Worm (Caenorhabditis elegans) whole organism, young adult: ENCODE measurements around the gene mrpl-48.

ENCODE experiments used
- B0019.2 ChIP-seq: fragments of 200-800 bp; sonication (Bioruptor generic); conservative IDR thresholded peaks from 2 replicates; pipeline ENCODE4 v1.3.6; 2022; ENCODE audit warnings: missing genetic modification reagents, missing genetic modification characterization, missing compliant biosample characterization
- B0336.3 ChIP-seq: fragments of 200-800 bp; sonication (Bioruptor generic); IDR thresholded peaks from 2 replicates; pipeline ENCODE4 v1.3.6; 2022; ENCODE audit warnings: missing genetic modification characterization, missing compliant biosample characterization
- C06A6.2 ChIP-seq: fragments of 200-800 bp; sonication (Bioruptor generic); conservative IDR thresholded peaks from 2 replicates; pipeline ENCODE4 v1.3.6; 2022; ENCODE audit warnings: missing genetic modification characterization, missing compliant biosample characterization
- D2030.7 ChIP-seq: fragments of 200-800 bp; sonication (Bioruptor generic); IDR thresholded peaks from 2 replicates; pipeline ENCODE4 v1.3.6; 2022; ENCODE audit warnings: missing genetic modification reagents, missing genetic modification characterization, missing compliant biosample characterization
- F33H1.4 ChIP-seq: fragments of 200-800 bp; sonication (Bioruptor generic); IDR thresholded peaks from 2 replicates; pipeline ENCODE4 v1.3.6; 2022; ENCODE audit warnings: missing genetic modification reagents, missing genetic modification characterization, missing compliant biosample characterization
- F49E8.2 ChIP-seq: sonication (generic microtip); optimal IDR thresholded peaks from 3 replicates; lab custom pipeline; 2017; ENCODE audit warnings: missing genetic modification characterization, mild to moderate bottlenecking, missing compliant biosample characterization, antibody characterized with exemption, moderate library complexity; ENCODE audit not compliant: insufficient read depth
- F52B5.7 ChIP-seq: sonication (generic microtip); optimal IDR thresholded peaks from 2 replicates; lab custom pipeline; 2016; ENCODE audit warnings: mild to moderate bottlenecking, missing genetic modification characterization, missing compliant biosample characterization
- K11D2.4 ChIP-seq: fragments of 200-800 bp; sonication (Bioruptor generic); IDR thresholded peaks from 2 replicates; pipeline ENCODE4 v1.3.6; 2022; ENCODE audit warnings: missing genetic modification reagents, missing genetic modification characterization, missing compliant biosample characterization
- K12H6.12 ChIP-seq: fragments of 200-800 bp; sonication (Bioruptor generic); optimal IDR thresholded peaks from 2 replicates; lab custom pipeline; 2018; ENCODE audit warnings: mild to moderate bottlenecking, missing genetic modification characterization, missing compliant biosample characterization
- ZK185.1 ChIP-seq: sonication (generic microtip); optimal IDR thresholded peaks from 2 replicates; lab custom pipeline; 2016; ENCODE audit warnings: mild to moderate bottlenecking, missing genetic modification characterization, missing compliant biosample characterization; ENCODE audit not compliant: poor library complexity, severe bottlenecking
- atf-7 ChIP-seq: sonication (generic microtip); optimal IDR thresholded peaks from 2 replicates; lab custom pipeline; 2017; ENCODE audit warnings: mild to moderate bottlenecking, missing genetic modification characterization, missing compliant biosample characterization
- attf-3 ChIP-seq: fragments of 200-800 bp; sonication (Bioruptor generic); conservative IDR thresholded peaks from 2 replicates; pipeline ENCODE4 v1.3.6; 2022; ENCODE audit warnings: missing genetic modification reagents, missing genetic modification characterization, missing compliant biosample characterization
- ceh-27 ChIP-seq: fragments of 200-800 bp; sonication (Bioruptor generic); optimal IDR thresholded peaks from 2 replicates; lab custom pipeline; 2018; ENCODE audit warnings: mild to moderate bottlenecking, missing genetic modification characterization, moderate library complexity, missing compliant biosample characterization
- ceh-91 ChIP-seq: fragments of 200-800 bp; sonication (Bioruptor generic); IDR thresholded peaks from 2 replicates; pipeline ENCODE4 v1.3.6; 2022; ENCODE audit warnings: missing genetic modification reagents, missing genetic modification characterization, missing compliant biosample characterization
- efl-1 ChIP-seq: fragments of 150-350 bp; optimal IDR thresholded peaks from 2 replicates; lab custom pipeline; 2014; ENCODE audit warnings: missing biosample characterization, missing genetic modification reagents, missing genetic modification characterization
- ekl-4 ChIP-seq: fragments of 200-800 bp; sonication (Bioruptor generic); IDR thresholded peaks from 2 replicates; pipeline ENCODE4 v1.3.6; 2022; ENCODE audit warnings: missing genetic modification reagents, missing genetic modification characterization, missing compliant biosample characterization
- gei-17 ChIP-seq: fragments of 200-800 bp; sonication (Bioruptor generic); optimal IDR thresholded peaks from 2 replicates; lab custom pipeline; 2018; ENCODE audit warnings: mild to moderate bottlenecking, missing genetic modification characterization, missing compliant biosample characterization
- him-1 ChIP-seq: sonication (generic microtip); optimal IDR thresholded peaks from 2 replicates; lab custom pipeline; 2016; ENCODE audit warnings: missing genotype, missing genetic modification reagents, missing genetic modification characterization, missing compliant biosample characterization
- hmg-1.2 ChIP-seq: fragments of 200-800 bp; sonication (Bioruptor generic); IDR thresholded peaks from 2 replicates; pipeline ENCODE4 v1.3.6; 2022; ENCODE audit warnings: missing genetic modification reagents, missing genetic modification characterization, missing compliant biosample characterization
- hmg-20 ChIP-seq: fragments of 200-800 bp; sonication (Bioruptor generic); IDR thresholded peaks from 2 replicates; pipeline ENCODE4 v1.3.6; 2022; ENCODE audit warnings: missing genetic modification reagents, missing genetic modification characterization, missing compliant biosample characterization
- hsf-1 ChIP-seq: fragments of 200-800 bp; sonication (Bioruptor generic); IDR thresholded peaks from 2 replicates; pipeline ENCODE4 v1.3.6; 2022; ENCODE audit warnings: missing genetic modification reagents, missing genetic modification characterization, missing compliant biosample characterization
- let-607 ChIP-seq, 2 experiments: fragments of 200-800 bp in 1 of 2; sonication (Bioruptor generic) in 1 of 2; sonication (generic microtip) in 1 of 2; optimal IDR thresholded peaks; 2 replicates each; lab custom pipeline; 2016 to 2018; ENCODE audit warnings: mild to moderate bottlenecking in 2 of 2, missing compliant biosample characterization in 2 of 2, missing genetic modification characterization in 2 of 2, moderate library complexity in 2 of 2, missing genotype in 1 of 2
- lin-40 ChIP-seq: sonication (generic microtip); optimal IDR thresholded peaks from 2 replicates; lab custom pipeline; 2016; ENCODE audit warnings: missing genetic modification characterization, mild to moderate bottlenecking, missing compliant biosample characterization, missing genotype, missing genetic modification reagents
- lsl-1 ChIP-seq: fragments of 200-800 bp; sonication (Bioruptor generic); optimal IDR thresholded peaks from 2 replicates; lab custom pipeline; 2018; ENCODE audit warnings: mild to moderate bottlenecking, missing genetic modification characterization, moderate library complexity, missing compliant biosample characterization
- madf-10 ChIP-seq: sonication (generic microtip); optimal IDR thresholded peaks from 2 replicates; lab custom pipeline; 2016; ENCODE audit warnings: mild to moderate bottlenecking, missing genetic modification characterization, missing compliant biosample characterization
- madf-6 ChIP-seq: fragments of 200-800 bp; sonication (Bioruptor generic); IDR thresholded peaks from 2 replicates; pipeline ENCODE4 v1.3.6; 2022; ENCODE audit warnings: missing genetic modification reagents, missing genetic modification characterization, missing compliant biosample characterization
- madf-8 ChIP-seq: fragments of 200-800 bp; sonication (Bioruptor generic); conservative IDR thresholded peaks from 2 replicates; pipeline ENCODE4 v1.3.6; 2022; ENCODE audit warnings: missing genetic modification reagents, missing genetic modification characterization, missing compliant biosample characterization
- mcd-1 ChIP-seq: fragments of 200-800 bp; sonication (Bioruptor generic); IDR thresholded peaks from 2 replicates; pipeline ENCODE4 v1.3.6; 2022; ENCODE audit warnings: missing genetic modification reagents, missing genetic modification characterization, missing compliant biosample characterization
- mel-28 ChIP-seq: sonication (generic microtip); optimal IDR thresholded peaks from 2 replicates; lab custom pipeline; 2016; ENCODE audit warnings: borderline replicate concordance, mild to moderate bottlenecking, missing genetic modification characterization, missing compliant biosample characterization
- nfyb-1 ChIP-seq: fragments of 200-800 bp; sonication (Bioruptor generic); IDR thresholded peaks from 2 replicates; pipeline ENCODE4 v1.3.6; 2022; ENCODE audit warnings: missing genetic modification reagents, missing genetic modification characterization, missing compliant biosample characterization
- nhr-179 ChIP-seq: sonication (generic microtip); optimal IDR thresholded peaks from 2 replicates; lab custom pipeline; 2016; ENCODE audit warnings: mild to moderate bottlenecking, missing genetic modification characterization, missing compliant biosample characterization
- nhr-80 ChIP-seq: sonication (generic microtip); optimal IDR thresholded peaks from 2 replicates; lab custom pipeline; 2016; ENCODE audit warnings: missing genetic modification characterization, missing compliant biosample characterization
- nhr-90 ChIP-seq: sonication (generic microtip); optimal IDR thresholded peaks from 2 replicates; lab custom pipeline; 2016; ENCODE audit warnings: missing genotype, mild to moderate bottlenecking, missing genetic modification characterization, missing compliant biosample characterization
- rpc-1 ChIP-seq, 2 experiments: fragments of 150-350 bp in 1 of 2; sonication (generic microtip) in 1 of 2; optimal IDR thresholded peaks; 2 replicates each; lab custom pipeline; 2014 to 2018; ENCODE audit warnings: missing biosample characterization in 1 of 2, missing genetic modification characterization in 1 of 2, missing genetic modification reagents in 1 of 2, missing genotype in 1 of 2
- snpc-1.1 ChIP-seq: sonication (generic microtip); optimal IDR thresholded peaks from 2 replicates; lab custom pipeline; 2017; ENCODE audit warnings: missing genetic modification characterization, mild to moderate bottlenecking, missing compliant biosample characterization, antibody characterized with exemption, moderate library complexity, missing genotype, missing genetic modification reagents; ENCODE audit not compliant: insufficient read depth
- tbx-9 ChIP-seq: sonication (generic microtip); optimal IDR thresholded peaks from 2 replicates; lab custom pipeline; 2016; ENCODE audit warnings: borderline replicate concordance, missing genetic modification characterization, inconsistent platforms, missing compliant biosample characterization
- xnd-1 ChIP-seq: sonication (generic microtip); optimal IDR thresholded peaks from 2 replicates; lab custom pipeline; 2016; ENCODE audit warnings: missing genotype, missing genetic modification reagents, missing genetic modification characterization, missing compliant biosample characterization
- zfh-2 ChIP-seq: fragments of 200-800 bp; sonication (Bioruptor generic); conservative IDR thresholded peaks from 2 replicates; pipeline ENCODE4 v1.3.6; 2022; ENCODE audit warnings: missing genetic modification reagents, missing genetic modification characterization, missing compliant biosample characterization
- ztf-26 ChIP-seq: sonication (generic microtip); optimal IDR thresholded peaks from 2 replicates; lab custom pipeline; 2017; ENCODE audit warnings: missing genetic modification characterization, missing compliant biosample characterization

mrpl-48 gene

DNA sequence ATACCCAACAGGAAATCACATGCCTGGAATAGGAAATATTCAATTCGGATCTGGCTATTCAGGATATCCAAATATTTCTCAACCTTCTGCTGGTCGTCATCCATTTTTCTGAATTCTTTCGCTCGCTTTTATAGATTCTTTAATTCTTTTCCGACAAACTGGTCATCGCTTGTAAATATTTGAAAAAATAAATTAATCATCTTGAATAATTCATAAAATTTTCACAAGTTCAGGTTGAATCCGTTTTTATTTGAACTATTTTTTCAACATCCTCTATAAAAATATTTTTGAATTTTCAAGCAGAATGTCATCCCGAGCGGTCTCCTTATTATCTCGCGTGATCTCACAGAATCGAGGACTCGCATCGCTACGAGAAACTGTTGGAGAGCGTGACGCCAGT lies at the start of gene mrpl-48:
Gene mrpl-48 (plus strand): TSS at position 301 of the 400 bp plus-strand sequence.
- TF ChIP-seq D2030.7 (GFP tag; lab: Robert Waterston, UW) (peak; percentile 24; the same call in 1 of the 2 replicates), B0336.3 (GFP tag; lab: Robert Waterston, UW) (peak; percentile 53; the same call in 1 of the 2 replicates), madf-8 (no peak), atf-7 (no peak), ztf-26 (tag; lab: Kevin White, UChicago) (no peak), madf-6 (GFP tag; lab: Robert Waterston, UW) (no peak), attf-3 (GFP tag; lab: Robert Waterston, UW) (no peak), B0019.2 (GFP tag; lab: Robert Waterston, UW) (no peak), hmg-20 (GFP tag; lab: Robert Waterston, UW) (no peak), mcd-1 (GFP tag; lab: Robert Waterston, UW) (no peak), snpc-1.1 (no peak), let-607 (tag; optimal IDR thresholded peaks at IDR 0.05; lab: Kevin White, UChicago) (no peak)

DNA sequence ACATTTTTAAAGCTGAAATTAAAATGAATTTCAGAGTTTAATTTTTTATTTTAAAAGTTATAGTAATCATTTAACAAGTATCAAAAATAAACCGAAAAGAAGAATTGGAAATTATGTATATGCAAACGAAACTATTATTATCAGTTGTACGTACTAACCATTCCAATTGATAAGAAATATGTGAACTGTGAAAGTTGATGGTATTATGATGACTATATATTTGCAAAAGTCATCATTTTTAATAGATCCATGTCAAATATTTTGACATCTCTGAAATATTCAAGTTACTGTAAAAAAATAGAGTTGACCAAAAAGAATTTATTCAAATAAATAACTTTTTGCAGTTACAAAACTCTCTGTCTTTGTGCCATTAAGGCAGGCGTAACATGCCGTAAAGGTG lies 45.5 kb upstream of the mrpl-48 start, which contains the start of gene ugt-48:
Gene ugt-48 (minus strand): TSS at position 12 of the 400 bp plus-strand sequence.
- TF ChIP-seq madf-8 (no peak), lin-40 (tag; lab: Kevin White, UChicago) (no peak), tbx-9 (no peak), K11D2.4 (no peak), ceh-27 (GFP tag; lab: Kevin White, UChicago) (no peak), nhr-90 (no peak), lsl-1 (GFP tag; lab: Kevin White, UChicago) (no peak), ekl-4 (GFP tag; lab: Robert Waterston, UW) (no peak), nhr-80 (tag; lab: Kevin White, UChicago) (no peak), F52B5.7 (tag; lab: Kevin White, UChicago) (no peak), him-1 (tag; lab: Kevin White, UChicago) (no peak), hsf-1 (no peak)
- TF ChIP-seq, all 124 proteins: peak for 0

DNA sequence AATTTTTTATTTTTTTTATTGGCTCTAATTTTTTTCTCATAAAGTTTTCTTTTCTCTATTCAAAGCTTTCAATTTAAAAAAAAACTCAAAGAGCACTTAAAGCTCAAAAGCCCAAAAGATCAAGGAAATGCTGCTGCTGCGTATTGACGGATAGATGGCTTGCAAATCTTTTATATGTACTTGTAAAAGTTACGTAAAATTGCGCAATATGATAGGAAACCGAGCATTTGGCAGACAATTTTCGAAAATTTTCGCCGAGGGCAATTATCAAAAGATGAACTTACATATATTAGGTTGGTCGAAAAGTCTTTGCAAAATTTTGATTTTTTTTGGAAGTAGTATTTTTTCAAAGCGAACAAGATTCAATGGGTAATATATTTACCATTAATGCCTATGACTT lies 45.0 kb upstream of the mrpl-48 start:
- TF ChIP-seq ceh-91 (GFP tag; lab: Robert Waterston, UW), result no peak
- TF ChIP-seq tbx-9, result no peak
- TF ChIP-seq efl-1, result no peak
- no peak for TF ChIP-seq mel-28 (tag; lab: Kevin White, UChicago)
- no peak for TF ChIP-seq xnd-1 (tag; lab: Kevin White, UChicago)
- TF ChIP-seq C06A6.2 (GFP tag; lab: Robert Waterston, UW), result no peak
- no peak for TF ChIP-seq F49E8.2 (tag; lab: Kevin White, UChicago)
- no peak for TF ChIP-seq zfh-2 (GFP tag; lab: Robert Waterston, UW)
- no peak for TF ChIP-seq madf-10 (tag; lab: Kevin White, UChicago)
- no peak for TF ChIP-seq F33H1.4
- TF ChIP-seq nhr-179 (tag; lab: Kevin White, UChicago), result no peak
- no peak for TF ChIP-seq gei-17 (GFP tag; lab: Kevin White, UChicago)
- TF ChIP-seq ztf-26 (tag; lab: Kevin White, UChicago), result no peak

DNA sequence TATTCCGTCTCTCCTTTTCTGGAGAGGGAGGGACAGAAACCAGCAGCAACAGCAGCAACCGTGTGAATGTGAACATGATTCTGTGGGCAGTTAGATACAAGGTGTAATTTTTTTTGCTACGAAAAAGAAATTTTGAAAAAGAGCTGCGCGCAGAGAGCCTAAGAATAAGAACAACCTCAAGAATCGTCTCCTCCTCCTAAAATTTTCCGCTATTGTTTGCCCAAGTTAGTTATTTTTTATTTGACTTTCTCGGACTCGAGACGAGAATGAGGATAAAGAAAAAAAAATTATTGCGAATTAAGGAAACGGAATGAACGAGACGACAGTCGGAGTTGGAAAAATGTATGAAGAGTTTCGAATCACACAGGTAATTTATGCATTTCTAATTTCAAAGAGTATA lies 34.9 kb upstream of the mrpl-48 start, which contains the start of gene glb-5:
Gene glb-5 (plus strand): TSS at position 301 of the 400 bp plus-strand sequence.
- TF ChIP-seq nfyb-1 (GFP tag; lab: Robert Waterston, UW), result no peak
- no peak for TF ChIP-seq hmg-1.2
- TF ChIP-seq K12H6.12 (tag; lab: Kevin White, UChicago), result no peak
- no peak for TF ChIP-seq ZK185.1
- TF ChIP-seq rpc-1 (optimal IDR thresholded peaks at IDR 0.05; lab: Kevin White, UChicago), result no peak
- no peak for TF ChIP-seq rpc-1 (tag; optimal IDR thresholded peaks at IDR 0.05; lab: Kevin White, UChicago)
